Worm (Caenorhabditis elegans): ENCODE data around the gene pph-1.
A peak's percentile ranks its signal among the peaks of the same experiment; 100 is the strongest.

The pph-1 gene

DNA sequence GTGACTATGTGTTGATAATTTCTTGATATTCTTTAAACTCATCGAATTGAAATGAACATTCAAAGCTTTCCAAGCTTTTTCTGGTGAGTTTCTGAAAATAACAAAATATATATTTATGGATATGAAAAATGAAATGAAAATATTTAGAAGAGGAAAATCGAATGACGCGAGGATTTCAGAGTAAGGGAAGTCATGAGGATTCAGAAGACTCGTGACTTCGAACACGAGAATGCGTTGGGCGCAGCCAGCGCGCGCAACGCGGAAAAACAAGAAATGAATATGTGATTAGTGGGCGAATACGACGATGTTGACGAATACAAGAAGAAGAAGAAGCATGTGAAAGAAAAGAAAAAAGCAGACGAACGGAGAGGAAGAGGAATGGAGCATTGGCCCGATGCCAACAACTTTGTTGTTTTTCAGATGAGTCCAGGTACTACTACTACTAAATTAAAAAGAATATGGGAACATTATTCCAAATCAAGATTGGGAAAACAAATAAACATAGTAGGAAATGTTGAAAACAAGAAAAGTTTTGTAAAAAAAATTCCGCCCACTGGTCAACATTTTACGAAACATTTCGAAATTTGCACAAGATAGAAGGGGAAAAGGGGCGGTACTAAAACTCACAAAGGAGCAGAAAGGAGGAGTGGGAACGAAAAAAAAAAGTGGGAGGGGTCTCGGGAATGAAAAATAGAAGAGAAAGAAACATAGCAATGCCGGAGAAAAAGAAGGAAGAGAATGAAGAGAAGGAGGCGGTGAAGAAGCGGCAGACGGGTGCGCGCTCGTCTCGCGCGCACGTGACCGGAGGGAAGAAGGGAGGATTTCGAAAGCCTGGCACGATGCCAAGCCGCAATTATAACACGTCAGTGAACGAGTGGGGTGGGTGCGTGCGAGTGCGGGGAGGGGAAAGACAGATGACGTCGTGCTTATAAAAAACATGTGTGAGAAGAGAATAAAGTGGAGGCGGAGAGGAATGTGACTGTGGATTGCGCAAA, 13.1 kb downstream of the pph-1 start (continued):
- peak; percentile 97 for TF ChIP-seq xbp-1 (tag; optimal IDR thresholded peaks at IDR 0.05)
- TF ChIP-seq pag-3 (tag; optimal IDR thresholded peaks at IDR 0.05; ENCODE audit: borderline replicate concordance, insufficient read depth), result peak; percentile 88
- TF ChIP-seq fkh-10 (GFP tag; optimal IDR thresholded peaks at IDR 0.05), result peak; percentile 94
- TF ChIP-seq sox-4 (tag; optimal IDR thresholded peaks at IDR 0.05), result peak; percentile 81
- peak; percentile 79 for TF ChIP-seq C16A3.4 (tag; optimal IDR thresholded peaks at IDR 0.05)
- TF ChIP-seq C34B4.2 (tag; optimal IDR thresholded peaks at IDR 0.05), result no peak
- peak; percentile 82 for TF ChIP-seq mef-2 (tag; optimal IDR thresholded peaks at IDR 0.05)
- peak; percentile 60 to 78 for TF ChIP-seq egl-27 (tag; optimal IDR thresholded peaks at IDR 0.05)
- TF ChIP-seq efl-1 (optimal IDR thresholded peaks at IDR 0.05), result peak; percentile 70 to 72
- peak; percentile 34 to 93 for TF ChIP-seq efl-1 (GFP tag; optimal IDR thresholded peaks at IDR 0.05 in 1 of 2)
- TF ChIP-seq snu-23 (GFP tag; optimal IDR thresholded peaks at IDR 0.05), result peak; percentile 88
- peak; percentile 75 for TF ChIP-seq nhr-77 (tag; optimal IDR thresholded peaks at IDR 0.05)

DNA sequence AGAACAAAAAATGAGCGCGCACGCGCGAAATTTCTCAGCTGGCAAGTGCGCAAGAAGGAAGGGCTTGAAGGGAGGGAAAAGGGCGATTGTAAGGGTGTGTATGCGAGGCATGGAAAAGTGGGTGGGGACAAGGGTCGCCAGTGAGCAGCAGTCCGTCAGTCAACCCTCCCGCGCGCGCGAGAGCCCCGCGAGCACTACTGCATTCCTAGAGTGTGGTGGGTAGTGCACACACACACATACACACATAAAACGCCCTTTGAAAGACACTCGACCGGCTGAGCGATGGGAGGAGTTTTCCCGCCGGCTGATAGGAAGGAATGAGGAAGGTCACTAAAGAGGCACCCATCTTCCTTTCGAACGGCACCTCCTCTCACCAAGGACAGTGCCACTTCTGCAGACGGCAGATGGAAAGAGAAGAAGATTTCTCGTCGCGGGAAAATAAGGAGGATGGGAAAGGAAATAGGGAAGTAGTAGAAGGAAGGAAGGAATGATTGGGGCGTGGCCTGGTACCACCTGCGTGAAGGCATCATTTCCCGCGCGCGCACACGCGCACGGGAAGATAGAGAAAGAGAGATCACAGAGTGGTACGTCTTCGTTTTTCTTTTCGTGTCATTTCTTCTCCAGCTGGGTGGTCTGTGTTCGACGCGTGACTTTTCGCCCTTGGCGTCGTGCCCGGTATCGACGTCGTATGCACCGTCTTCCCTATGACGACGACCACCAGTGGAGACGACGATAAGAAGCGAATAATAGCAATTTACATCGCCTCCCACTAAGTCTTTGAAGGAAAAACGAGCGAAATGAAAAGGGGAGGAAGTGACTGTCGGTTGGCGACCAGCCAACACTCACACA, 14.7 kb downstream of the pph-1 start:
- peak; percentile 85 for TF ChIP-seq blmp-1 (tag; optimal IDR thresholded peaks at IDR 0.05)
- TF ChIP-seq mef-2 (tag; optimal IDR thresholded peaks at IDR 0.05), result no peak
- no peak for TF ChIP-seq C34B4.2 (tag; optimal IDR thresholded peaks at IDR 0.05)
- TF ChIP-seq mdl-1 (tag; optimal IDR thresholded peaks at IDR 0.05), result peak in 1 of 2 experiments; percentile 91
- no peak for TF ChIP-seq fkh-10 (GFP tag; optimal IDR thresholded peaks at IDR 0.05)
- no peak for TF ChIP-seq lin-15B (tag; optimal IDR thresholded peaks at IDR 0.05)
- TF ChIP-seq zag-1 (tag; optimal IDR thresholded peaks at IDR 0.05), result no peak
- no peak for TF ChIP-seq ces-1 (GFP tag; optimal IDR thresholded peaks at IDR 0.05)
- no peak for TF ChIP-seq lin-39 (tag; optimal IDR thresholded peaks at IDR 0.05)
- TF ChIP-seq elt-3 (tag; optimal IDR thresholded peaks at IDR 0.05), result peak in 3 of 6 experiments; percentile 68 to 90 (median 71)
- peak; percentile 12 for TF ChIP-seq zip-4 (GFP tag; optimal IDR thresholded peaks at IDR 0.05)
- TF ChIP-seq ceh-63 (GFP tag; optimal IDR thresholded peaks at IDR 0.05), result no peak
- peak; percentile 19 for TF ChIP-seq xbp-1 (tag; optimal IDR thresholded peaks at IDR 0.05)
- TF ChIP-seq nhr-76 (tag; optimal IDR thresholded peaks at IDR 0.05), result no peak
- TF ChIP-seq efl-1 (optimal IDR thresholded peaks at IDR 0.05), result peak; percentile 5 to 24
- TF ChIP-seq efl-1 (GFP tag; optimal IDR thresholded peaks at IDR 0.05 in 1 of 2), result peak in 1 of 2 experiments; percentile 90
- peak; percentile 58 for TF ChIP-seq unc-130 (tag; optimal IDR thresholded peaks at IDR 0.05)
- 0 out of 2 replicates have a peak, but pooled peaks have one; percentile 31 for TF ChIP-seq ceh-88 (GFP tag; IDR thresholded peaks at IDR 0.05)
- TF ChIP-seq sup-37 (GFP tag; optimal IDR thresholded peaks at IDR 0.05), result no peak
- no peak for TF ChIP-seq pqm-1 (tag; optimal IDR thresholded peaks at IDR 0.05)
- TF ChIP-seq skn-1 (tag; optimal IDR thresholded peaks at IDR 0.05), result peak; percentile 77
- no peak for TF ChIP-seq unc-62 (GFP tag; optimal IDR thresholded peaks at IDR 0.05)
- peak; percentile 96 for TF ChIP-seq lin-14 (GFP tag; optimal IDR thresholded peaks at IDR 0.05)
- peak; percentile 55 for TF ChIP-seq nhr-47 (tag; optimal IDR thresholded peaks at IDR 0.05)
- TF ChIP-seq tbx-2 (tag; optimal IDR thresholded peaks at IDR 0.05), result peak; percentile 27
- TF ChIP-seq nhr-77 (tag; optimal IDR thresholded peaks at IDR 0.05), result no peak
- TF ChIP-seq egl-27 (tag; optimal IDR thresholded peaks at IDR 0.05), result peak; percentile 25 to 54
- peak; percentile 60 for TF ChIP-seq C16A3.4 (tag; optimal IDR thresholded peaks at IDR 0.05)
- TF ChIP-seq fkh-4 (tag; optimal IDR thresholded peaks at IDR 0.05; ENCODE audit: borderline replicate concordance), result no peak
- TF ChIP-seq snu-23 (GFP tag; optimal IDR thresholded peaks at IDR 0.05), result peak; percentile 69
- TF ChIP-seq vab-15 (tag; optimal IDR thresholded peaks at IDR 0.05), result peak; percentile 13
- TF ChIP-seq ama-1 (optimal IDR thresholded peaks at IDR 0.05), result no peak
- no peak; the same call in none of the 2 replicates for TF ChIP-seq nhr-19 (GFP tag; conservative IDR thresholded peaks at IDR 0.05)
- peak; percentile 73 for TF ChIP-seq grh-1 (GFP tag; IDR thresholded peaks at IDR 0.05)
- TF ChIP-seq nhr-85 (tag), result peak; percentile 99
- no peak for TF ChIP-seq hpl-2 (GFP tag; optimal IDR thresholded peaks at IDR 0.05)
- no peak for TF ChIP-seq nhr-11 (tag; optimal IDR thresholded peaks at IDR 0.05)
- no peak for TF ChIP-seq isw-1 (GFP tag; IDR thresholded peaks at IDR 0.05)
- no peak for TF ChIP-seq ceh-8 (GFP tag; optimal IDR thresholded peaks at IDR 0.05)
- no peak for TF ChIP-seq ets-5 (GFP tag; IDR thresholded peaks at IDR 0.05)
- peak; percentile 46 to 62 for TF ChIP-seq lsy-2 (tag; optimal IDR thresholded peaks at IDR 0.05)
- TF ChIP-seq irx-1 (tag; optimal IDR thresholded peaks at IDR 0.05), result peak; percentile 64
- peak; percentile 29 for TF ChIP-seq efl-3 (GFP tag; optimal IDR thresholded peaks at IDR 0.05)

All from whole organism, L1 larva.